Fruit fly (Drosophila melanogaster): ENCODE measurements around the gene CG7857.

Gene CG7857

DNA sequence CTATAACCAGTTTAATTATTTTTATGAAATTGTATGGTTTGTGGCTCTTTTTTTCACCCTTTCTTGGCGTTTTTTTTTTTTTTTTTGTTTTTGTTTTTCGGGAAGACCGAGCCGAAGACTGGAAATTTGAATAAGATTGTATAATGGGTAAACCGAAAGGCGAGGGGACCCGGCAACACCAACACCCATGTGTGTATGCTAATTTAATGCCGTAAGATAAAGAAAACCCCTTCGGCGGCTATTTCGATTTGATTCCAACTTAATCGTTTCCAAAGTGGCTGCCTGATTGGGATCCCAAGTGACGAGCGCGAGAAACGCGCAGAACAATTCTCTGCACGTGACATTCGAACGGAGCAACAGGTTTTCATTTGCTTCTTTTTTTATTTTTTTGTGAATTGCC, 38.8 kb upstream of the CG7857 start (continued):
- TF ChIP-seq CG18011 (GFP tag; optimal IDR thresholded peaks at IDR 0.05) (no peak), CG13624 (GFP tag; optimal IDR thresholded peaks at IDR 0.05) (no peak), psq (GFP tag; optimal IDR thresholded peaks at IDR 0.05) (no peak), exex (tag; optimal IDR thresholded peaks at IDR 0.05) (no peak), vvl (GFP tag; IDR thresholded peaks at IDR 0.05) (peak; percentile 91), Dfd (GFP tag; optimal IDR thresholded peaks at IDR 0.05) (no peak), scrt (GFP tag; optimal IDR thresholded peaks at IDR 0.05) (no peak), CG2875 (GFP tag; optimal IDR thresholded peaks at IDR 0.05) (no peak), Sin3A (optimal IDR thresholded peaks at IDR 0.05) (no peak), CG10654 (GFP tag; optimal IDR thresholded peaks at IDR 0.05) (no peak), slou (GFP tag; optimal IDR thresholded peaks at IDR 0.05) (no peak), CG12942 (GFP tag; optimal IDR thresholded peaks at IDR 0.05) (no peak), dpn (GFP tag; optimal IDR thresholded peaks at IDR 0.05) (no peak), kni (GFP tag; optimal IDR thresholded peaks at IDR 0.05) (peak; percentile 10), dimm (GFP tag; IDR thresholded peaks at IDR 0.05) (no peak), Lhr (GFP tag; optimal IDR thresholded peaks at IDR 0.05) (no peak), btn (GFP tag; optimal IDR thresholded peaks at IDR 0.05) (no peak), gsb-n (tag; optimal IDR thresholded peaks at IDR 0.05) (no peak), Med (GFP tag) (no peak), tgo (GFP tag; IDR thresholded peaks at IDR 0.05) (no peak), abd-A (tag; optimal IDR thresholded peaks at IDR 0.05) (peak; percentile 55), Trl (optimal IDR thresholded peaks at IDR 0.05) (no peak), Trl (GFP tag; optimal IDR thresholded peaks at IDR 0.05) (no peak), CG17385 (GFP tag; optimal IDR thresholded peaks at IDR 0.05) (no peak), CG14667 (GFP tag; IDR thresholded peaks at IDR 0.05) (no peak), esg (GFP tag; conservative IDR thresholded peaks at IDR 0.05) (no peak), CG11085 (GFP tag; IDR thresholded peaks at IDR 0.05) (no peak), run (tag; optimal IDR thresholded peaks at IDR 0.05) (no peak), h (optimal IDR thresholded peaks at IDR 0.05) (no peak), CG13123 (GFP tag; optimal IDR thresholded peaks at IDR 0.05) (no peak), Taf1 (GFP tag; IDR thresholded peaks at IDR 0.05) (no peak), sens (GFP tag) (peak; percentile 16), MTF-1 (GFP tag; optimal IDR thresholded peaks at IDR 0.05; ENCODE audit: borderline replicate concordance) (no peak), CG6791 (GFP tag; IDR thresholded peaks at IDR 0.05; ENCODE audit: partially characterized antibody) (no peak), onecut (GFP tag; IDR thresholded peaks at IDR 0.05) (no peak), NFAT (GFP tag; IDR thresholded peaks at IDR 0.05) (no peak), CG14965 (GFP tag; optimal IDR thresholded peaks at IDR 0.05; ENCODE audit: borderline replicate concordance) (no peak)

DNA sequence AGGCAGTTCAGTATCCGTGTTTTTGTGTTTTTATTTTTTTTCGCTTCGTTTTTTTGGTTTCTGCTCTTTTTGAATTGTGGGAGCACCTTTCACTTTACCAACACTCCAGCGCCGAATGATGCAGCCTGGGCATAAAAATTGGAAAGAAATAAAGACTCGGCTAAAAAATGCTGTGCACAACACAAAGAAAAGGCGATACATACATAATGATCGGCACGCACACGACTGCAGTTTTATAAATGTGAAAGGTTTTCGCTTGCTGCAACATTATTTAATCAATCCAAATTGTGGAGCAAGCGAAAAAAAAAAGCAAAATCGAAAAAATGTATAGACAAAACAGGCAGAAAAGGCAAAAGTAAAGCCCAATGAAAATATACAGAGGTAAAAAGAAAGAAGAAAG, 38.4 kb upstream of the CG7857 start:
- no peak for TF ChIP-seq CG9437 (GFP tag; optimal IDR thresholded peaks at IDR 0.05)
- no peak for TF ChIP-seq CG12391 (tag; optimal IDR thresholded peaks at IDR 0.05)
- TF ChIP-seq CG2116 (GFP tag; optimal IDR thresholded peaks at IDR 0.05): no peak
- no peak for TF ChIP-seq cwo (GFP tag; optimal IDR thresholded peaks at IDR 0.05)
- no peak for TF ChIP-seq Sry-δ (GFP tag; optimal IDR thresholded peaks at IDR 0.05)
- TF ChIP-seq Pdp1 (GFP tag; optimal IDR thresholded peaks at IDR 0.05): no peak
- no peak for TF ChIP-seq ash1 (GFP tag; optimal IDR thresholded peaks at IDR 0.05)
- TF ChIP-seq nerfin-2 (GFP tag; IDR thresholded peaks at IDR 0.05; ENCODE audit: partially characterized antibody): no peak
- no peak for TF ChIP-seq nau (GFP tag; optimal IDR thresholded peaks at IDR 0.05)
- TF ChIP-seq CG6654 (GFP tag; optimal IDR thresholded peaks at IDR 0.05): no peak
- TF ChIP-seq Fer1 (GFP tag; optimal IDR thresholded peaks at IDR 0.05): no peak
- no peak for TF ChIP-seq chn (GFP tag; optimal IDR thresholded peaks at IDR 0.05)
- no peak for TF ChIP-seq lola (GFP tag; optimal IDR thresholded peaks at IDR 0.05)
- TF ChIP-seq CG9932 (GFP tag; IDR thresholded peaks at IDR 0.05): no peak
- no peak for TF ChIP-seq run (tag; optimal IDR thresholded peaks at IDR 0.05)
